Worm (Caenorhabditis elegans): ENCODE results near the gene tsp-13.

- no peak for TF ChIP-seq hpl-2 (GFP tag; optimal IDR thresholded peaks at IDR 0.05)
- no peak for TF ChIP-seq fkh-10 (GFP tag; optimal IDR thresholded peaks at IDR 0.05)
- no peak for TF ChIP-seq aha-1 (tag; optimal IDR thresholded peaks at IDR 0.05)
- TF ChIP-seq ama-1 (optimal IDR thresholded peaks at IDR 0.05): no peak
- no peak for TF ChIP-seq skn-1 (tag; optimal IDR thresholded peaks at IDR 0.05)
- TF ChIP-seq efl-3 (GFP tag; optimal IDR thresholded peaks at IDR 0.05): no peak
- no peak for TF ChIP-seq unc-30 (tag; optimal IDR thresholded peaks at IDR 0.05)
- no peak for TF ChIP-seq nhr-11 (tag; optimal IDR thresholded peaks at IDR 0.05)
- TF ChIP-seq lin-13 (GFP tag; optimal IDR thresholded peaks at IDR 0.05): no peak
- TF ChIP-seq unc-98 (GFP tag; IDR thresholded peaks at IDR 0.05): no peak
- TF ChIP-seq ceh-82 (tag; optimal IDR thresholded peaks at IDR 0.05): no peak
- no peak for TF ChIP-seq unc-62 (GFP tag; optimal IDR thresholded peaks at IDR 0.05)
- TF ChIP-seq snpc-4 (tag; optimal IDR thresholded peaks at IDR 0.05): no peak
- no peak for TF ChIP-seq fos-1 (tag; optimal IDR thresholded peaks at IDR 0.05)
Observed at ce11 chrV:19120743-19121642, 32.9 kb upstream of the tsp-13 start.

Measured in whole organism, L1 larva.